Worm (Caenorhabditis elegans): ENCODE data around the gene srx-110.

The srx-110 gene

DNA sequence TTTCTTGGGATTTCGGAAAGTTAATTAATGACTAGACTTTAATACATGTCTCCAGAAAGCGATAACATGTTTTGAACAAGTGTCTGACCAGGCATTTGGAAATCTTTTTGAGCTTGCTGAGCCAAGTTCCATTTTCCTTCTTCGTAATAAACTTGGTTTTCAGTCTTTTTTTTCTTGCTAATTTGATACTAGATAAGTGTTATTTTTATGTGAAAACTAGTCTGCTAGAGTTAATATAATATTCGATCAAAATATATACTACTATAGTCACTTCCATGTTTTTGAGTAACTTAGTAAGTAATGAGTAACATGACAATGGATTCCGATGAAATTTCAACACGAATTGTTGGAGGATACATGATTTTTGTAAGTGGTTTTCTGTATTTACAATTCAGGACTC lies at the start of gene srx-110:
srx-110 (plus strand) TSS at position 301 of the 400 bp plus-strand sequence.
- no peak for TF ChIP-seq hlh-15 (tag; optimal IDR thresholded peaks at IDR 0.05)
- TF ChIP-seq C08G9.2 (tag; optimal IDR thresholded peaks at IDR 0.05) = no peak
- no peak for TF ChIP-seq ref-2 (tag; optimal IDR thresholded peaks at IDR 0.05)
- TF ChIP-seq npax-4 (tag; optimal IDR thresholded peaks at IDR 0.05) = no peak
- no peak for TF ChIP-seq syd-9 (tag; optimal IDR thresholded peaks at IDR 0.05)
- TF ChIP-seq K09A11.1 (tag; optimal IDR thresholded peaks at IDR 0.05; ENCODE audit: insufficient read depth) = no peak
- no peak for TF ChIP-seq dve-1 (tag; optimal IDR thresholded peaks at IDR 0.05)
- no peak for TF ChIP-seq pat-9 (tag; optimal IDR thresholded peaks at IDR 0.05)
- TF ChIP-seq Y22D7AL.16 (tag; optimal IDR thresholded peaks at IDR 0.05) = no peak
- no peak for TF ChIP-seq elt-2 (tag; optimal IDR thresholded peaks at IDR 0.05)

DNA sequence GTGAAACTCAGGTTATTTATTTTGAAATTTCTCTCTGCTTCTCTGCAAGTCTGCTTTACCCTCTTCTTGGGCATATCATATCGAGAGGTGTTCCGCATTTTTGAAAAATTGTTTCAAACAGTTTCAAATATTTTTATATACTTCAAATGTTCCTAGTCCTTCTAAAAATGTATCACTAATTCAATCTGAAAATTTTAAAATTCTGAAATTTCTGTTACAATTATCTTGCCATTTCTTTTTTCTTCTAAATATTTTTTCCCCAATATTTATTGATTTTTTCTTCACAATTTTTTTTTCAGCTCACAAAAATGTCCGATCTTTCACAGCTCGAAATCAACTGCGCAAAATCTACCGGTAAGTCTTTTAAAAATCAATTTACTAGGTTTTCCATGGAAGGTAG lies 49.6 kb upstream of the srx-110 start, which contains the start of gene F19B10.4:
F19B10.4 (plus strand) TSS at position 301 of the 400 bp plus-strand sequence.
- TF ChIP-seq K02D7.2 (tag; optimal IDR thresholded peaks at IDR 0.05) (no peak), fkh-10 (GFP tag; optimal IDR thresholded peaks at IDR 0.05) (no peak), ceh-6 (GFP tag; optimal IDR thresholded peaks at IDR 0.05) (no peak), ceh-48 (tag; optimal IDR thresholded peaks at IDR 0.05) (no peak), ceh-45 (GFP tag; IDR thresholded peaks at IDR 0.05) (no peak), dve-1 (tag; optimal IDR thresholded peaks at IDR 0.05) (no peak)

DNA sequence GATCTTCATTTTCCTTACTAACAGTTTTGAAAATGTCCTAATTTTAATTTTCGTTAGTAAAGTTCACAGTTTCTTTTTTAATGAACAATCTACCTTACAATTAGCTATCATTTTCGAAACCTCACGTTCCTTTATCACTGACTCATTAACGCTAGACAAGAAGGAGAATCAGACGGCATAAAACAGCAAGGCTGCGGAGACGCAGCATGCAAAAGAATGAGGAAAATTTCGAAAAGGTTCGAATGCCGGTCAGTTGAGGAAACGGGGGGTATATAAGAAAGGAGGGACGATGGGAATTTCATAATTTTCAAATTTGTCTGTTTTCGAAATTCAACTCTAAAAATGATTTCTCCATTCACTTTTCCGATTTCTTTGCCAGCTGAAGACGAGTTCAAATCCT lies 47.4 kb upstream of the srx-110 start, which contains the start of gene F19B10.13:
F19B10.13 (plus strand) TSS at position 343 of the 400 bp plus-strand sequence.
- TF ChIP-seq elt-2 (tag; optimal IDR thresholded peaks at IDR 0.05) (peak; percentile 12), nhr-232 (tag; optimal IDR thresholded peaks at IDR 0.05) (no peak)

DNA sequence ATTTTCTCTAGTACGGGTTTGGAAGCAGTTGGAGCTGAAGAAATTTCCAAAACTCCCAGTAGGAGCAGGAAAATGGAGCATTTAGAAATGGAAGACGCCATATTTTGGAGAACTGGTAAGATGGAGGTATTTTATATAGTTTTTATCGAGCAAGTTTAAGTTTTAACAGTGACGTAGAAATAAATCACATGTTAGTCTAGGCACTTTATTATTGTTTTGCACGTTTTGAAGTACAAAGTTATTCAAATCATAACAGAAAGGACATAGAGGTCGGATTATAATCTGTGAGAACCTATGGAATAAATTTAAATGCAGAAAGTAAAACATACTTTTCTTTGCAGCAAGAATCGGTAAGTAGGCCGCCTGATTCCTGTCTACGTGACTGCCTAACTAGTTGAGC lies 45.6 kb upstream of the srx-110 start, which contains the start of gene F19B10.6:
F19B10.6 (minus strand) TSS at position 101 of the 400 bp plus-strand sequence.
- TF ChIP-seq tbx-7 (tag; optimal IDR thresholded peaks at IDR 0.05) (no peak), ttx-3 (tag; optimal IDR thresholded peaks at IDR 0.05) (no peak), C08G9.2 (tag; optimal IDR thresholded peaks at IDR 0.05) (no peak), ref-2 (tag; optimal IDR thresholded peaks at IDR 0.05) (no peak), nhr-11 (tag; optimal IDR thresholded peaks at IDR 0.05) (no peak), ceh-34 (tag; optimal IDR thresholded peaks at IDR 0.05) (no peak), syd-9 (tag; optimal IDR thresholded peaks at IDR 0.05) (no peak), ceh-18 (tag; optimal IDR thresholded peaks at IDR 0.05) (no peak), pha-2 (tag; optimal IDR thresholded peaks at IDR 0.05) (no peak), gmeb-2 (tag; optimal IDR thresholded peaks at IDR 0.05) (no peak), eyg-1 (tag; optimal IDR thresholded peaks at IDR 0.05) (no peak), unc-86 (tag; optimal IDR thresholded peaks at IDR 0.05) (no peak), che-1 (tag; optimal IDR thresholded peaks at IDR 0.05) (no peak), Y22D7AL.16 (tag; optimal IDR thresholded peaks at IDR 0.05) (no peak), mec-3 (tag; optimal IDR thresholded peaks at IDR 0.05; ENCODE audit: borderline replicate concordance) (no peak), F13H6.1 (tag; optimal IDR thresholded peaks at IDR 0.05) (no peak), ceh-24 (tag; optimal IDR thresholded peaks at IDR 0.05) (no peak), odd-2 (tag; optimal IDR thresholded peaks at IDR 0.05) (no peak), sox-2 (GFP tag; IDR thresholded peaks at IDR 0.05) (no peak)

- TF ChIP-seq ceh-30 (tag; optimal IDR thresholded peaks at IDR 0.05) = no peak
- TF ChIP-seq sdc-2 (tag; optimal IDR thresholded peaks at IDR 0.05) = no peak
- TF ChIP-seq rnt-1 (tag; optimal IDR thresholded peaks at IDR 0.05) = no peak
Measured at ce11 chrII:3664470-3664869, 44.9 kb upstream of the srx-110 start, which contains the start of gene F19B10.3. Gene F19B10.3 (plus strand): TSS chrII:3664770.
